Fruit fly (Drosophila melanogaster) whole organism, pupa: ENCODE results near the gene CG18766.

Experiments used
- CG12605 ChIP-seq: fragments of 200-800 bp; sonication (Bioruptor generic); IDR thresholded peaks from 2 replicates; pipeline ENCODE4 v1.3.6; 2022; ENCODE audit warnings: missing biosample characterization, missing genetic modification characterization
- CG15710 ChIP-seq: fragments of 200-800 bp; sonication (Bioruptor generic); optimal IDR thresholded peaks from 2 replicates; lab custom pipeline; 2018; ENCODE audit warnings: missing biosample characterization, mild to moderate bottlenecking, missing genetic modification characterization, moderate library complexity
- CG17806 ChIP-seq: fragments of 200-800 bp; sonication (Bioruptor generic); optimal IDR thresholded peaks from 2 replicates; lab custom pipeline; 2018; ENCODE audit warnings: missing biosample characterization, mild to moderate bottlenecking, missing genetic modification characterization, moderate library complexity
- CG32121 ChIP-seq: fragments of 200-800 bp; sonication (Bioruptor generic); IDR thresholded peaks from 2 replicates; pipeline ENCODE4 v1.3.6; 2022; ENCODE audit warnings: missing biosample characterization, missing genetic modification characterization
- CG34367 ChIP-seq: fragments of 200-800 bp; sonication (Bioruptor generic); optimal IDR thresholded peaks from 2 replicates; lab custom pipeline; 2018; ENCODE audit warnings: missing biosample characterization, mild to moderate bottlenecking, missing genetic modification characterization
- CG4496 ChIP-seq: fragments of 200-800 bp; sonication (Bioruptor generic); IDR thresholded peaks from 3 replicates; pipeline ENCODE4 v1.3.6; 2022; ENCODE audit warnings: missing biosample characterization, missing genetic modification characterization
- CG9948 ChIP-seq: fragments of 200-800 bp; sonication (Bioruptor generic); optimal IDR thresholded peaks from 2 replicates; lab custom pipeline; 2018; ENCODE audit warnings: missing biosample characterization, mild to moderate bottlenecking, missing genetic modification characterization, moderate library complexity
- D1 ChIP-seq: fragments of 200-800 bp; sonication (Bioruptor generic); optimal IDR thresholded peaks from 2 replicates; lab custom pipeline; 2018; ENCODE audit warnings: missing biosample characterization, mild to moderate bottlenecking, missing genetic modification characterization, moderate library complexity
- EcR ChIP-seq: fragments of 200-800 bp; sonication (Bioruptor generic); optimal IDR thresholded peaks from 3 replicates; lab custom pipeline; 2019; ENCODE audit warnings: missing biosample characterization, missing genetic modification characterization, mild to moderate bottlenecking, moderate library complexity, missing genetic modification reagents
- Ets98B ChIP-seq: fragments of 200-800 bp; sonication (Bioruptor generic); IDR thresholded peaks from 2 replicates; pipeline ENCODE4 v1.3.6; 2022; ENCODE audit warnings: missing biosample characterization, missing genetic modification characterization
- fd96Ca ChIP-seq: fragments of 200-800 bp; sonication (Bioruptor generic); IDR thresholded peaks from 3 replicates; pipeline ENCODE4 v1.3.6; 2022; ENCODE audit warnings: missing biosample characterization, missing genetic modification characterization
- rn ChIP-seq: fragments of 200-800 bp; sonication (Bioruptor generic); IDR thresholded peaks from 2 replicates; pipeline ENCODE4 v1.3.6; 2022; ENCODE audit warnings: missing biosample characterization, missing genetic modification characterization

DNA sequence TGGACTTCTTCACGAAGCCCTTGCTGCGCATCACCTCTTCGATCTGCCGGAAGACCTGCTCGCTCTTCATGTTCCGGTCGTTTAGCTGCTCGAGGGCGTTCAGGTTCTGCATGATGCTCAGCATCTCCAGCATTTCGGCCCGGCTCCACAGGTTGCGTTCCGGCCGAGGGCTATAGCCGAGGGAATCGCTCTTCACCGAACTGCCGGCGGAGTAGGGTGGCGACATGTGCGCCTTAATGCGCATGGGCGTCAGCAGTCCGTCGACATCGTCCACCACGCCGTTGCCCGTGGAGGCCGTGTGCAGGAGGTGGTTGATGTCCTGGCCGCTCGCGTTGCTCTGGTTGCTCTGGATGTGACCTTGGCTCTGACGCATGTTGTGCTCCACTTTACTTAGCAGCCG is 34.4 kb upstream of the CG18766 start:
- no peak for TF ChIP-seq CG17806 (tag; lab: Kevin White, UChicago)
- TF ChIP-seq EcR (GFP tag; lab: Kevin White, UChicago), result no peak
- TF ChIP-seq D1 (tag; lab: Kevin White, UChicago), result no peak
- no peak for TF ChIP-seq CG32121 (GFP tag; lab: Robert Waterston, UW)
- no peak for TF ChIP-seq rn (GFP tag; lab: Robert Waterston, UW)
- peak; percentile 75 for TF ChIP-seq CG12605
- TF ChIP-seq CG15710, result no peak
- no peak for TF ChIP-seq Ets98B (GFP tag; lab: Robert Waterston, UW)
- no peak for TF ChIP-seq CG4496 (GFP tag; lab: Robert Waterston, UW)
- no peak for TF ChIP-seq CG34367 (tag; lab: Kevin White, UChicago)
- no peak for TF ChIP-seq CG9948 (tag; lab: Kevin White, UChicago)
- TF ChIP-seq fd96Ca (GFP tag; lab: Robert Waterston, UW), result no peak
